Worm (Caenorhabditis elegans) whole organism, early embryonic: ENCODE measurements around the gene C15H9.9.

Experiments
- B0310.2 ChIP-seq: sonication (generic microtip); optimal IDR thresholded peaks from 2 replicates; lab custom pipeline; 2016; ENCODE audit warnings: mild to moderate bottlenecking, missing genetic modification characterization, missing compliant biosample characterization
- ama-1 ChIP-seq: fragments of 150-350 bp; optimal IDR thresholded peaks from 2 replicates; lab custom pipeline; 2014
- ceh-13 ChIP-seq: fragments of 200-800 bp; sonication (Bioruptor generic); optimal IDR thresholded peaks from 2 replicates; lab custom pipeline; 2018; ENCODE audit warnings: mild to moderate bottlenecking, missing genetic modification characterization, missing compliant biosample characterization
- ets-7 ChIP-seq: sonication (generic microtip); optimal IDR thresholded peaks from 2 replicates; lab custom pipeline; 2016; ENCODE audit warnings: missing genotype, missing genetic modification characterization, missing compliant biosample characterization
- flt-1 ChIP-seq: fragments of 200-800 bp; sonication (Bioruptor generic); IDR thresholded peaks from 2 replicates; pipeline ENCODE4 v1.3.6; 2022; ENCODE audit warnings: missing genetic modification characterization, missing compliant biosample characterization
- hmbx-1 ChIP-seq: sonication (generic microtip); optimal IDR thresholded peaks from 2 replicates; lab custom pipeline; 2016; ENCODE audit warnings: mild to moderate bottlenecking, missing genetic modification characterization, missing compliant biosample characterization
- hmg-4 ChIP-seq: fragments of 200-800 bp; sonication (Bioruptor generic); optimal IDR thresholded peaks from 2 replicates; lab custom pipeline; 2018; ENCODE audit warnings: mild to moderate bottlenecking, missing genetic modification characterization, missing compliant biosample characterization
- hnd-1 ChIP-seq: sonication (generic microtip); optimal IDR thresholded peaks from 2 replicates; lab custom pipeline; 2016; ENCODE audit warnings: missing genetic modification characterization, missing compliant biosample characterization
- pes-1 ChIP-seq: fragments of 200-800 bp; sonication (Bioruptor generic); IDR thresholded peaks from 2 replicates; pipeline ENCODE4 v1.3.6; 2022; ENCODE audit warnings: missing genetic modification reagents, missing genetic modification characterization, missing compliant biosample characterization
- scrt-1 ChIP-seq: fragments of 200-800 bp; sonication (Bioruptor generic); IDR thresholded peaks from 2 replicates; pipeline ENCODE4 v1.3.6; 2022; ENCODE audit warnings: missing genetic modification characterization, missing compliant biosample characterization
- sea-1 ChIP-seq: fragments of 200-800 bp; sonication (Bioruptor generic); conservative IDR thresholded peaks from 2 replicates; pipeline ENCODE4 v1.3.6; 2022; ENCODE audit warnings: missing genetic modification characterization, missing compliant biosample characterization

ce11 chrX:6138243-6138642 lies 10.2 kb upstream of the C15H9.9 start, which contains the start of gene Y72A10A.1:
- TF ChIP-seq sea-1 (GFP tag; lab: Robert Waterston, UW) (no peak), ama-1 (lab: Kevin White, UChicago) (no peak), hmg-4 (GFP tag; lab: Kevin White, UChicago) (no peak), scrt-1 (GFP tag; lab: Robert Waterston, UW) (no peak), pes-1 (GFP tag; lab: Robert Waterston, UW) (no peak), ets-7 (tag; lab: Kevin White, UChicago) (no peak), hmbx-1 (no peak), ceh-13 (GFP tag; lab: Kevin White, UChicago) (no peak), hnd-1 (no peak), B0310.2 (tag; lab: Kevin White, UChicago) (no peak), flt-1 (GFP tag; lab: Robert Waterston, UW) (no peak)
